Fruit fly (Drosophila melanogaster) whole organism, prepupa: ENCODE data around the gene U4-U6-60K.

Experiments
- Blimp-1 ChIP-seq: fragments of 200-800 bp; sonication (Bioruptor generic); optimal IDR thresholded peaks from 3 replicates; lab custom pipeline; 2017; ENCODE audit warnings: missing biosample characterization, missing genetic modification characterization, mild to moderate bottlenecking, moderate library complexity, missing genetic modification reagents
- CG10631 ChIP-seq: fragments of 200-800 bp; sonication (Bioruptor generic); optimal IDR thresholded peaks from 2 replicates; lab custom pipeline; 2016; ENCODE audit warnings: missing biosample characterization, missing genetic modification characterization
- CG11294 ChIP-seq: fragments of 200-800 bp; sonication (Bioruptor generic); IDR thresholded peaks from 2 replicates; pipeline ENCODE4 v1.3.6; 2022; ENCODE audit warnings: missing biosample characterization, missing genetic modification characterization
- CG15336 ChIP-seq: fragments of 200-800 bp; sonication (Bioruptor generic); IDR thresholded peaks from 2 replicates; pipeline ENCODE4 v1.3.6; 2022; ENCODE audit warnings: missing biosample characterization, missing genetic modification characterization
- CG1621 ChIP-seq: fragments of 200-800 bp; sonication (Bioruptor generic); optimal IDR thresholded peaks from 3 replicates; lab custom pipeline; 2018; ENCODE audit warnings: missing biosample characterization, mild to moderate bottlenecking, missing genetic modification characterization
- CG3032 ChIP-seq: fragments of 200-800 bp; optimal IDR thresholded peaks from 2 replicates; lab custom pipeline; 2019; ENCODE audit warnings: missing biosample characterization, mild to moderate bottlenecking, missing genetic modification characterization, moderate library complexity
- CG31627 ChIP-seq: fragments of 200-800 bp; sonication (Bioruptor generic); optimal IDR thresholded peaks from 3 replicates; lab custom pipeline; 2016; ENCODE audit warnings: missing biosample characterization, missing genetic modification characterization
- CG32006 ChIP-seq: fragments of 200-800 bp; sonication (Bioruptor generic); optimal IDR thresholded peaks from 3 replicates; lab custom pipeline; 2017; ENCODE audit warnings: missing biosample characterization, mild to moderate bottlenecking, missing genetic modification characterization
- CG34406 ChIP-seq: fragments of 200-800 bp; sonication (Bioruptor generic); optimal IDR thresholded peaks from 3 replicates; lab custom pipeline; 2016; ENCODE audit warnings: missing biosample characterization, missing genetic modification characterization
- CG4318 ChIP-seq: fragments of 200-800 bp; sonication (Bioruptor generic); optimal IDR thresholded peaks from 3 replicates; lab custom pipeline; 2017; ENCODE audit warnings: missing biosample characterization, mild to moderate bottlenecking, missing genetic modification characterization
- CG6163 ChIP-seq: fragments of 200-800 bp; sonication (Bioruptor generic); IDR thresholded peaks from 3 replicates; pipeline ENCODE4 v1.3.6; 2022; ENCODE audit warnings: missing biosample characterization, missing genetic modification characterization
- CG6276 ChIP-seq: fragments of 200-800 bp; sonication (Bioruptor generic); optimal IDR thresholded peaks from 2 replicates; lab custom pipeline; 2017; ENCODE audit warnings: missing biosample characterization, mild to moderate bottlenecking, missing genetic modification characterization
- CG6792 ChIP-seq: fragments of 200-800 bp; sonication (Bioruptor generic); optimal IDR thresholded peaks from 3 replicates; lab custom pipeline; 2016; ENCODE audit warnings: missing biosample characterization, missing genetic modification characterization
- CG6808 ChIP-seq: fragments of 200-800 bp; sonication (Bioruptor generic); optimal IDR thresholded peaks from 3 replicates; lab custom pipeline; 2017; ENCODE audit warnings: missing biosample characterization, missing genetic modification characterization, mild to moderate bottlenecking, moderate library complexity, missing genetic modification reagents
- CG7368 ChIP-seq: fragments of 200-800 bp; sonication (Bioruptor generic); optimal IDR thresholded peaks from 3 replicates; lab custom pipeline; 2016; ENCODE audit warnings: missing biosample characterization, missing genetic modification characterization
- CG8119 ChIP-seq: fragments of 200-800 bp; sonication (Bioruptor generic); IDR thresholded peaks from 3 replicates; pipeline ENCODE4 v1.3.6; 2022; ENCODE audit warnings: missing biosample characterization, missing genetic modification characterization
- CG9139 ChIP-seq: fragments of 200-800 bp; sonication (Bioruptor generic); optimal IDR thresholded peaks from 3 replicates; lab custom pipeline; 2017; ENCODE audit warnings: missing biosample characterization, mild to moderate bottlenecking, missing genetic modification characterization
- Eip78C ChIP-seq: fragments of 200-800 bp; sonication (Bioruptor generic); peaks from one replicate; lab custom pipeline; 2016; ENCODE audit warnings: missing biosample characterization, missing genetic modification characterization
- Ets96B ChIP-seq: fragments of 200-800 bp; optimal IDR thresholded peaks from 2 replicates; lab custom pipeline; 2019; ENCODE audit warnings: missing biosample characterization, mild to moderate bottlenecking, missing genetic modification characterization, moderate library complexity
- Gug ChIP-seq: fragments of 200-800 bp; sonication (Bioruptor generic); IDR thresholded peaks from 2 replicates; pipeline ENCODE4 v1.3.6; 2022; ENCODE audit warnings: missing biosample characterization, missing genetic modification characterization
- Hr4 ChIP-seq: fragments of 200-800 bp; sonication (Bioruptor generic); optimal IDR thresholded peaks from 3 replicates; lab custom pipeline; 2016; ENCODE audit warnings: missing biosample characterization, missing genetic modification characterization
- Met ChIP-seq: fragments of 200-800 bp; sonication (Bioruptor generic); optimal IDR thresholded peaks from 3 replicates; lab custom pipeline; 2016; ENCODE audit warnings: missing biosample characterization, missing genetic modification characterization
- Sox14 ChIP-seq: fragments of 200-800 bp; sonication (Bioruptor generic); optimal IDR thresholded peaks from 3 replicates; lab custom pipeline; 2016; ENCODE audit warnings: missing biosample characterization, missing genetic modification characterization
- acj6 ChIP-seq: fragments of 200-800 bp; sonication (Bioruptor generic); optimal IDR thresholded peaks from 3 replicates; lab custom pipeline; 2016; ENCODE audit warnings: missing biosample characterization, missing genetic modification characterization
- dsx ChIP-seq: fragments of 200-800 bp; optimal IDR thresholded peaks from 3 replicates; lab custom pipeline; 2019; ENCODE audit warnings: missing biosample characterization, mild to moderate bottlenecking, missing genetic modification characterization, moderate library complexity; ENCODE audit not compliant: poor library complexity, severe bottlenecking
- eg ChIP-seq: fragments of 200-800 bp; sonication (Bioruptor generic); IDR thresholded peaks from 3 replicates; pipeline ENCODE4 v1.3.6; 2022; ENCODE audit warnings: missing biosample characterization, missing genetic modification characterization
- fkh ChIP-seq: fragments of 200-800 bp; sonication (Bioruptor generic); optimal IDR thresholded peaks from 3 replicates; lab custom pipeline; 2017; ENCODE audit warnings: missing biosample characterization, mild to moderate bottlenecking, missing genetic modification characterization, moderate library complexity
- ss ChIP-seq, 2 experiments: fragments of 200-800 bp; sonication (Bioruptor generic); optimal IDR thresholded peaks; 2 replicates in 1 of 2; 3 replicates in 1 of 2; lab custom pipeline; 2017 to 2018; ENCODE audit warnings: mild to moderate bottlenecking in 2 of 2, missing biosample characterization in 2 of 2, missing genetic modification characterization in 2 of 2, moderate library complexity in 1 of 2
- svp ChIP-seq: fragments of 200-800 bp; sonication (Bioruptor generic); peaks from one replicate; lab custom pipeline; 2016; ENCODE audit warnings: missing biosample characterization, missing genetic modification characterization
- vri ChIP-seq: fragments of 200-800 bp; sonication (Bioruptor generic); optimal IDR thresholded peaks from 3 replicates; lab custom pipeline; 2016; ENCODE audit warnings: missing biosample characterization, mild to moderate bottlenecking, missing genetic modification characterization

The U4-U6-60K gene

DNA sequence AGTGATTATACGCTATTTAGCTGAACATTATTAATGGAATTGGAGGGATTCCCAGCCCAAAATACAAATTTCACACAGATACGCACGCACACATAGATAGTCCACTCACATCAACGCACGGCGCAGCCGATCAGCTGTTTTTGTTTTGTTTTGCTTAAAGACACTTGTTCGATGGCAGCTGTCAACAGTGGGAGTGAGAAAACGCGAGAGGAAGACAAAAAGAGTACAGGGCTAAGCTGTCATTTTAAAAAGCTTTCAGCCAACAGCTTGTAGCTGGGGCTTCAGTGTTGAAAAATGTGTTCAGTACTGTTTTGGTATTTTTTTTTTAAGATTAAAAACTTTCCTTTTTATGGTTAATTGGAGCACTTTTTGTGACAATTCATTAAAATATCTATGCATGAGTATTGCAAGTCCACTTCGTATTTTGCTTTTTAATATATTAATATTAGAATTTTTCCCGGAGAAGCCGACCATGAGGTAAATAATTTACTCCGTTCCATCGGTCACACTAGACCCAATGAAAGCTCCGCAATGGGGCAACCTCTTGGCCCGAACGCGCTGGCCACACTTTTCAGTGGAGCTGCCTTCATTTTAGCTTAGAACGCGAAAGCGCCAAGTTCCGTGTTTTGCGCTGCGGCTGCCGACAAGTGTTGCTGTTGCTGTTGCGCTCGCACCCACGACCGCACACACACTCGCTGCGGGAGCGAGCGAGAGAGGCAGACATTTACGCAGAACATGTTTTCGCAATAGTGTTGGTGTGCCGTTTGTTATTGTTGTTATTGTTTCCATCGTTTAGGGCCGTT, 19.4 kb upstream of the U4-U6-60K start (continued):
- peak; percentile 70 for TF ChIP-seq acj6 (GFP tag; lab: Kevin White, UChicago)
- no peak for TF ChIP-seq CG6276
- peak; percentile 65 for TF ChIP-seq eg (GFP tag; lab: Robert Waterston, UW)
- TF ChIP-seq Eip78C (GFP tag; lab: Kevin White, UChicago): peak; percentile 91
- no peak for TF ChIP-seq Gug (GFP tag; lab: Robert Waterston, UW)
- TF ChIP-seq CG6792 (GFP tag; lab: Kevin White, UChicago): peak; percentile 41
- TF ChIP-seq ss (GFP tag; optimal IDR thresholded peaks at IDR 0.05; lab: Kevin White, UChicago): no peak
- TF ChIP-seq CG31627 (GFP tag; lab: Kevin White, UChicago): peak; percentile 66
- TF ChIP-seq CG7368 (GFP tag; lab: Kevin White, UChicago): no peak
- TF ChIP-seq CG10631 (GFP tag; lab: Kevin White, UChicago): peak; percentile 76
- TF ChIP-seq CG8119 (GFP tag; lab: Robert Waterston, UW): no peak
- TF ChIP-seq CG1621: peak; percentile 54
- peak; percentile 42 for TF ChIP-seq CG34406 (GFP tag; lab: Kevin White, UChicago)
- no peak for TF ChIP-seq CG4318

DNA sequence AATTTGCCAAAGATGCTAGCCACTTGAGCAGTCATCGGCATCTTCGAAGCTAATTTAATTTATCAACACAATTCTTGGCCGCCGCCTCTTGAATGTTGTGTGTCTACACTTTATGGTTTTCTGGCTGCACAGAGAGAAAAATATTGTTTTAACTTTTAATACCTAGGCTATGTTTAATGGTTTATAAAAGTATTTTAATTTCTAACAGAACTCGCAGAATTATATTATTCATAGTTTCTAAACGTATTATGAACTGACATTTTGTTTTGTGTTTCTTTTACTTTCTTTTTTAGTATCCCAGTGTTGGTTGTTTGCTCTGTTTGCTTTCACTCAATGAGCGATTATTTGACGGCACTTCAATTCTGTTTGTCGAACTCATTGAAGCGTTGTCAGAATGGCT, 18.5 kb upstream of the U4-U6-60K start:
- TF ChIP-seq Eip78C (GFP tag; lab: Kevin White, UChicago) (peak; percentile 33), Met (peak; percentile 39), CG15336 (peak; percentile 34; the same call in 1 of the 2 replicates), CG9139 (GFP tag; lab: Kevin White, UChicago) (no peak), fkh (peak; percentile 21), Hr4 (GFP tag; lab: Kevin White, UChicago) (peak; percentile 15), Gug (GFP tag; lab: Robert Waterston, UW) (no peak)
- TF ChIP-seq, all 60 proteins: peak for 5

- TF ChIP-seq fkh: peak; percentile 40
- TF ChIP-seq Ets96B (tag; lab: Kevin White, UChicago): no peak
- peak; percentile 47 for TF ChIP-seq vri (GFP tag; lab: Kevin White, UChicago)
Observed at dm6 chr3L:17531397-17531796, 17.7 kb upstream of the U4-U6-60K start.

DNA sequence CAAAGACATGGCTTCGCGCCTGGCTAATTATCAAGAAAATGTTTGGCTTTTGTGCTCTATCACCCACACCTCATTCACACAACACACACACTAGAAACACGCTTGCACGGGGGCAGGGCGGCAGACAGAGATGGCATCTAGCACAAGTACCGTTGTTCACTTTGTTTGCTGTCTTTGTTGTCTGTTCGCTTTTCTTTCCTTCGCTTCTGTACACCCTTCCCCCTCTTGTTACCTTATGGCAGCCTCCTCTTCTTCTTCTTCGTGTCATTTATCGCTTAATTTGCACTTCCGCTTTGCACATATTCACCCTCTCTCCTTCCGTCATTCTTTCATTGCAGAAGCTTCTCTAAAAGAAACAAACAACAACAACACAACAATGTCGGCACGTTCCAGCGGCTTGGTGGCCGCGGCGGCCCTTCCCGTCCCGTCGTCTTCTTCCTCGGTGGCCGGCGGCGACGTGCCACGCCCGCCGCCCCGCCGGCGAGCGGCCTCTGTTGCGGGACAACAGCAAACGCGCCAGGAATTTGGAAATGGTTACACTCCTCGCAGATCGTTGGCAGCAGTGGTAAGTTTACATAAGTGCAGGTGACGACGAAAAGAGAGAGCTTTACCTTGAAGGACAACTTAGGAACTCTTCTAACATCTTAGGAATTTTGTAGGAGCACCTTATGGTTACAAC, 16.9 kb upstream of the U4-U6-60K start:
- TF ChIP-seq CG34406 (GFP tag; lab: Kevin White, UChicago): no peak
- peak; percentile 72 for TF ChIP-seq svp (GFP tag; lab: Kevin White, UChicago)
- no peak for TF ChIP-seq CG11294 (GFP tag; lab: Robert Waterston, UW)
- TF ChIP-seq CG7368 (GFP tag; lab: Kevin White, UChicago): no peak
- no peak for TF ChIP-seq CG32006
- TF ChIP-seq CG6808: peak; percentile 18
- TF ChIP-seq dsx (GFP tag; lab: Kevin White, UChicago): peak; percentile 13
- peak; percentile 47 for TF ChIP-seq Eip78C (GFP tag; lab: Kevin White, UChicago)
- TF ChIP-seq Sox14: peak; percentile 92
- TF ChIP-seq CG6163 (GFP tag; lab: Robert Waterston, UW): peak; percentile 52; the same call in 2 of the 3 replicates
- peak; percentile 63 for TF ChIP-seq fkh

dm6 chr3L:17529511-17530194, 15.9 kb upstream of the U4-U6-60K start, which contains the start of the genes Edc3 and Nedd4:
Gene Edc3, minus strand, starts transcription at chr3L:17529861.
Gene Nedd4, plus strand, starts transcription at chr3L:17530081.
- TF ChIP-seq vri (GFP tag; lab: Kevin White, UChicago) (peak; percentile 1), CG3032 (tag; lab: Kevin White, UChicago) (peak; percentile 40), Blimp-1 (GFP tag; lab: Kevin White, UChicago) (no peak), fkh (peak; percentile 69)
